Fruit fly (Drosophila melanogaster) whole organism, embryonic: Measurements from ENCODE around the gene CG17593.

Experiments
- Ada2b ChIP-seq: fragments of 200-800 bp; sonication (Bioruptor generic); IDR thresholded peaks from 2 replicates; pipeline ENCODE4 v1.3.6; 2022; ENCODE audit warnings: missing biosample characterization, missing genetic modification characterization
- B-H1 ChIP-seq: fragments of 200-800 bp; sonication (Bioruptor generic); IDR thresholded peaks from 3 replicates; pipeline ENCODE4 v1.3.6; 2022; ENCODE audit warnings: missing biosample characterization, missing genetic modification characterization
- B-H2 ChIP-seq: fragments of 200-800 bp; sonication (Bioruptor generic); optimal IDR thresholded peaks from 2 replicates; lab custom pipeline; 2018; ENCODE audit warnings: missing biosample characterization, mild to moderate bottlenecking, missing genetic modification characterization
- CG1024 ChIP-seq: fragments of 200-800 bp; sonication (Bioruptor generic); IDR thresholded peaks from 2 replicates; pipeline ENCODE4 v1.3.6; 2022; ENCODE audit warnings: missing biosample characterization, missing genetic modification characterization
- CG11560 ChIP-seq: fragments of 200-800 bp; sonication (Bioruptor generic); IDR thresholded peaks from 3 replicates; pipeline ENCODE4 v1.3.6; 2022; ENCODE audit warnings: missing biosample characterization, missing genetic modification characterization
- CG12071 ChIP-seq: fragments of 200-800 bp; sonication (Bioruptor generic); optimal IDR thresholded peaks from 3 replicates; lab custom pipeline; 2018; ENCODE audit warnings: missing biosample characterization, mild to moderate bottlenecking, missing genetic modification characterization
- CG12236 ChIP-seq: fragments of 200-800 bp; sonication (Bioruptor generic); optimal IDR thresholded peaks from 2 replicates; lab custom pipeline; 2016; ENCODE audit warnings: missing biosample characterization, missing genetic modification characterization
- CG12942 ChIP-seq: fragments of 200-800 bp; sonication (Bioruptor generic); optimal IDR thresholded peaks from 3 replicates; lab custom pipeline; 2016; ENCODE audit warnings: missing biosample characterization, missing genetic modification characterization
- CG13775 ChIP-seq: fragments of 200-800 bp; sonication (Bioruptor generic); optimal IDR thresholded peaks from 3 replicates; lab custom pipeline; 2017; ENCODE audit warnings: missing biosample characterization, mild to moderate bottlenecking, missing genetic modification characterization
- CG14860 ChIP-seq: fragments of 200-800 bp; sonication (Bioruptor generic); IDR thresholded peaks from 3 replicates; pipeline ENCODE4 v1.3.6; 2022; ENCODE audit warnings: missing biosample characterization, missing genetic modification characterization; ENCODE audit not compliant: partially characterized antibody
- CG17829 ChIP-seq: fragments of 200-800 bp; optimal IDR thresholded peaks from 2 replicates; lab custom pipeline; 2019; ENCODE audit warnings: missing biosample characterization, mild to moderate bottlenecking, missing genetic modification characterization, moderate library complexity
- CG30403 ChIP-seq: fragments of 200-800 bp; sonication (Bioruptor generic); optimal IDR thresholded peaks from 3 replicates; lab custom pipeline; 2016; ENCODE audit warnings: missing biosample characterization, missing genetic modification characterization
- CG34224 ChIP-seq: fragments of 200-800 bp; sonication (Bioruptor generic); IDR thresholded peaks from 3 replicates; pipeline ENCODE4 v1.3.6; 2022; ENCODE audit warnings: missing biosample characterization, missing genetic modification characterization; ENCODE audit not compliant: partially characterized antibody
- CG34376 ChIP-seq: fragments of 200-800 bp; sonication (Bioruptor generic); optimal IDR thresholded peaks from 2 replicates; lab custom pipeline; 2018; ENCODE audit warnings: missing biosample characterization, mild to moderate bottlenecking, missing genetic modification characterization
- CG4820 ChIP-seq: fragments of 200-800 bp; sonication (Bioruptor generic); optimal IDR thresholded peaks from 3 replicates; lab custom pipeline; 2016; ENCODE audit warnings: missing biosample characterization, missing genetic modification characterization
- CG9727 ChIP-seq: fragments of 200-800 bp; sonication (Bioruptor generic); optimal IDR thresholded peaks from 3 replicates; lab custom pipeline; 2017; ENCODE audit warnings: missing biosample characterization, mild to moderate bottlenecking, missing genetic modification characterization
- CG9817 ChIP-seq: fragments of 200-800 bp; sonication (Bioruptor generic); optimal IDR thresholded peaks from 2 replicates; lab custom pipeline; 2018; ENCODE audit warnings: missing biosample characterization, mild to moderate bottlenecking, missing genetic modification characterization, moderate library complexity
- Camta ChIP-seq: fragments of 200-800 bp; sonication (Bioruptor generic); optimal IDR thresholded peaks from 2 replicates; lab custom pipeline; 2016; ENCODE audit warnings: missing biosample characterization, missing genetic modification characterization
- Chrac-16 ChIP-seq: fragments of 200-800 bp; sonication (Bioruptor generic); optimal IDR thresholded peaks from 3 replicates; lab custom pipeline; 2016; ENCODE audit warnings: missing biosample characterization, missing genetic modification characterization
- Dp ChIP-seq: fragments of 200-800 bp; sonication (Bioruptor generic); optimal IDR thresholded peaks from 2 replicates; lab custom pipeline; 2018; ENCODE audit warnings: missing biosample characterization, mild to moderate bottlenecking, missing genetic modification characterization, moderate library complexity
- Elba2 ChIP-seq: fragments of 200-800 bp; sonication (Bioruptor generic); optimal IDR thresholded peaks from 3 replicates; lab custom pipeline; 2016; ENCODE audit warnings: missing biosample characterization, missing genetic modification characterization
- Ets97D ChIP-seq: fragments of 200-800 bp; sonication (Bioruptor generic); optimal IDR thresholded peaks from 3 replicates; lab custom pipeline; 2016; ENCODE audit warnings: missing biosample characterization, missing genetic modification characterization
- Fer3 ChIP-seq: fragments of 200-800 bp; sonication (Bioruptor generic); optimal IDR thresholded peaks from 2 replicates; lab custom pipeline; 2018; ENCODE audit warnings: missing biosample characterization, mild to moderate bottlenecking, missing genetic modification characterization, moderate library complexity
- H2.0 ChIP-seq: fragments of 200-800 bp; sonication (Bioruptor generic); IDR thresholded peaks from 2 replicates; pipeline ENCODE4 v1.3.6; 2022; ENCODE audit warnings: missing biosample characterization, missing genetic modification characterization
- Lim3 ChIP-seq: fragments of 200-800 bp; sonication (Bioruptor generic); IDR thresholded peaks from 2 replicates; pipeline ENCODE4 v1.3.6; 2022; ENCODE audit warnings: missing biosample characterization, missing genetic modification characterization
- MBD-R2 ChIP-seq: fragments of 200-800 bp; sonication (Bioruptor generic); IDR thresholded peaks from 2 replicates; pipeline ENCODE4 v1.3.6; 2022; ENCODE audit warnings: missing biosample characterization, missing genetic modification characterization
- Max ChIP-seq: fragments of 200-800 bp; sonication (Bioruptor generic); optimal IDR thresholded peaks from 2 replicates; lab custom pipeline; 2016; ENCODE audit warnings: missing biosample characterization, mild to moderate bottlenecking, missing genetic modification characterization
- Six4 ChIP-seq: fragments of 200-800 bp; sonication (Bioruptor generic); optimal IDR thresholded peaks from 2 replicates; lab custom pipeline; 2016; ENCODE audit warnings: missing biosample characterization, missing genetic modification characterization
- TFAM ChIP-seq: fragments of 200-800 bp; sonication (Bioruptor generic); optimal IDR thresholded peaks from 2 replicates; lab custom pipeline; 2017; ENCODE audit warnings: missing biosample characterization, missing genetic modification characterization, inconsistent platforms
- al ChIP-seq: fragments of 200-800 bp; sonication (Bioruptor generic); IDR thresholded peaks from 2 replicates; pipeline ENCODE4 v1.3.6; 2022; ENCODE audit warnings: missing biosample characterization, missing genetic modification characterization
- crc ChIP-seq: fragments of 200-800 bp; sonication (Bioruptor generic); optimal IDR thresholded peaks from 2 replicates; lab custom pipeline; 2016; ENCODE audit warnings: missing biosample characterization, missing genetic modification characterization
- cwo ChIP-seq: fragments of 200-800 bp; sonication (Bioruptor generic); optimal IDR thresholded peaks from 3 replicates; lab custom pipeline; 2017; ENCODE audit warnings: missing biosample characterization, missing genetic modification characterization, mild to moderate bottlenecking, moderate library complexity, missing genetic modification reagents
- dati ChIP-seq: fragments of 200-800 bp; sonication (Bioruptor generic); IDR thresholded peaks from 2 replicates; pipeline ENCODE4 v1.3.6; 2022; ENCODE audit warnings: missing biosample characterization, missing genetic modification characterization
- disco-r ChIP-seq: fragments of 200-800 bp; sonication (Bioruptor generic); optimal IDR thresholded peaks from 2 replicates; lab custom pipeline; 2016; ENCODE audit warnings: missing biosample characterization, missing genetic modification characterization
- fu2 ChIP-seq: fragments of 200-800 bp; sonication (Bioruptor generic); optimal IDR thresholded peaks from 2 replicates; lab custom pipeline; 2016; ENCODE audit warnings: missing biosample characterization, missing genetic modification characterization
- grau ChIP-seq: fragments of 200-800 bp; optimal IDR thresholded peaks from 3 replicates; lab custom pipeline; 2019; ENCODE audit warnings: missing biosample characterization, mild to moderate bottlenecking, missing genetic modification characterization, moderate library complexity
- hkb ChIP-seq, 2 experiments: fragments of 200-800 bp in 1 of 2; fragments of >200 bp in 1 of 2; sonication (Bioruptor generic) in 1 of 2; IDR thresholded peaks in 1 of 2; optimal IDR thresholded peaks in 1 of 2; 2 replicates each; pipeline versions ENCODE4 v1.3.6 to Lab custom; 2017 to 2022; ENCODE audit warnings: missing biosample characterization in 1 of 2, missing genetic modification characterization in 1 of 2
- kah ChIP-seq: fragments of 200-800 bp; sonication (Bioruptor generic); optimal IDR thresholded peaks from 2 replicates; lab custom pipeline; 2018; ENCODE audit warnings: missing biosample characterization, mild to moderate bottlenecking, missing genetic modification characterization
- ken ChIP-seq: fragments of 200-800 bp; sonication (Bioruptor generic); IDR thresholded peaks from 3 replicates; pipeline ENCODE4 v1.3.6; 2022; ENCODE audit warnings: missing biosample characterization, missing genetic modification characterization
- knrl ChIP-seq: fragments of 200-800 bp; sonication (Bioruptor generic); IDR thresholded peaks from 3 replicates; pipeline ENCODE4 v1.3.6; 2022; ENCODE audit warnings: missing biosample characterization, missing genetic modification characterization; ENCODE audit not compliant: partially characterized antibody
- prd ChIP-seq, 3 experiments: fragments of >200 bp in 2 of 3; fragments of 200-800 bp in 1 of 3; sonication (Bioruptor generic) in 1 of 3; optimal IDR thresholded peaks in 2 of 3; IDR thresholded peaks in 1 of 3; 2 replicates in 2 of 3; 3 replicates in 1 of 3; pipeline versions ENCODE4 v1.3.6 to Lab custom; 2017 to 2022; ENCODE audit warnings: missing biosample characterization in 1 of 3, missing genetic modification characterization in 1 of 3
- repo ChIP-seq: fragments of 200-800 bp; sonication (Bioruptor generic); optimal IDR thresholded peaks from 2 replicates; lab custom pipeline; 2016; ENCODE audit warnings: missing biosample characterization, missing genetic modification characterization
- sna ChIP-seq: fragments of 200-800 bp; sonication (Bioruptor generic); IDR thresholded peaks from 2 replicates; pipeline ENCODE4 v1.3.6; 2022; ENCODE audit warnings: missing biosample characterization, missing genetic modification characterization; ENCODE audit not compliant: partially characterized antibody
- so ChIP-seq: fragments of 200-800 bp; sonication (Bioruptor generic); IDR thresholded peaks from 3 replicates; pipeline ENCODE4 v1.3.6; 2022; ENCODE audit warnings: missing biosample characterization, missing genetic modification characterization
- sob ChIP-seq: fragments of 200-800 bp; sonication (Bioruptor generic); IDR thresholded peaks from 2 replicates; pipeline ENCODE4 v1.3.6; 2022; ENCODE audit warnings: missing biosample characterization, missing genetic modification characterization
- stwl ChIP-seq: fragments of 200-800 bp; sonication (Bioruptor generic); optimal IDR thresholded peaks from 3 replicates; lab custom pipeline; 2018; ENCODE audit warnings: missing biosample characterization, mild to moderate bottlenecking, missing genetic modification characterization, moderate library complexity
- trh ChIP-seq: fragments of 200-800 bp; sonication (Bioruptor generic); optimal IDR thresholded peaks from 2 replicates; lab custom pipeline; 2016; ENCODE audit warnings: missing biosample characterization, missing genetic modification characterization
- wor ChIP-seq: fragments of 200-800 bp; sonication (Bioruptor generic); IDR thresholded peaks from 2 replicates; pipeline ENCODE4 v1.3.6; 2022; ENCODE audit warnings: missing biosample characterization, missing genetic modification characterization

Gene CG17593

DNA sequence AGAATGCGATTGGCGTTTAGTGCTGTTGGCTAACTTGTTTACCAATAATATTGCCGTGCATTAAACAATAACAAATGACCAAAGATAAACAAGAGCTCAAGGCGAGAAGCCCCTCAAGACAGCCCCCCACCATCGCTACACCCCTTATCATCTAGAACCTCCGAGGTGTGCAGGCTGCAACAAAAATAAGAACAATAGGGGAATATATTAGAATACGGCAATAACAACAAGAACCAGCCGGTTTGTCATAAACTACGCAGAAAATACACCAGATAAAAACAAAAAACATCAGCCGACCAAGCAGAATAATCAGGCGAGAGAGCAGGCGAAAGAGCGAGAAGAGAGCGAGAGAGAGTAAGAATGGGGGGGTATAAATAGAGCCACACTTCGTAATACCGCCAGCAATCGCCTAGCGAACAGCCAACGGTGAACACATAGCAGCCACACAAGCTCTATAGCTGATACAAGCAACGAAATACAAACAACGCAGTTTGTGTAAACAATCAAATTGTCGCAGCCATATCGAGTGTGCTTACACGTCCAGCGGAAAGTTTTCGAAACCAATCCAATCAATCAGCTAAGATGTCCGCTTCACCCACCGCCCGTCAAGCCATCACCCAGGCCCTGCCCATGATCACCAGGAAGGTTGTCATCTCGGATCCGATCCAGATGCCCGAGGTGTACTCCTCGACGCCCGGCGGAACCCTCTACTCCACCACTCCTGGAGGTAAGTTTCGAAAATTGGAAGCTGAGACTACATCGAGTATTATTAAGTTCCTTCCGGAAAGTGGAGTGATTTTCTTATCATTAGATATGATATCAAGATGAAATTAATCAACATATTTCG lies 36.4 kb upstream of the CG17593 start, which contains the start of gene Thor (continued):
- TF ChIP-seq al (GFP tag; lab: Robert Waterston, UW) (peak; percentile 8; the same call in 1 of the 2 replicates), CG12236 (GFP tag; lab: Kevin White, UChicago) (peak; percentile 46), CG34224 (GFP tag; lab: Robert Waterston, UW) (peak; percentile 61; the same call in 2 of the 3 replicates), hkb (optimal IDR thresholded peaks at IDR 0.05; lab: Kevin White, UChicago) (no peak), hkb (GFP tag; IDR thresholded peaks at IDR 0.05; lab: Robert Waterston, UW) (peak; percentile 71), kah (GFP tag; lab: Kevin White, UChicago) (peak; percentile 26), Elba2 (no peak), grau (peak; percentile 52), Six4 (GFP tag; lab: Kevin White, UChicago) (peak; percentile 3), crc (GFP tag; lab: Kevin White, UChicago) (peak; percentile 58), Fer3 (tag; lab: Kevin White, UChicago) (peak; percentile 74), wor (GFP tag; lab: Robert Waterston, UW) (no peak), prd (optimal IDR thresholded peaks at IDR 0.05; lab: Kevin White, UChicago) (no peak), prd (GFP tag; IDR thresholded peaks at IDR 0.05; lab: Robert Waterston, UW) (peak; percentile 34; the same call in 2 of the 3 replicates), Ets97D (GFP tag; lab: Kevin White, UChicago) (no peak), Lim3 (GFP tag; lab: Robert Waterston, UW) (no peak), CG12071 (GFP tag; lab: Kevin White, UChicago) (peak; percentile 73), CG9727 (GFP tag; lab: Kevin White, UChicago) (peak; percentile 79), Camta (GFP tag; lab: Kevin White, UChicago) (peak; percentile 66), CG17829 (tag; lab: Kevin White, UChicago) (peak; percentile 61), sna (GFP tag; lab: Robert Waterston, UW) (peak; percentile 48; the same call in 1 of the 2 replicates), CG12942 (GFP tag; lab: Kevin White, UChicago) (no peak), CG9817 (tag; lab: Kevin White, UChicago) (peak; percentile 26), Max (peak; percentile 49), B-H2 (GFP tag; lab: Kevin White, UChicago) (peak; percentile 82), TFAM (GFP tag; lab: Kevin White, UChicago) (no peak), cwo (GFP tag; lab: Kevin White, UChicago) (peak; percentile 85), CG14860 (no peak), CG11560 (tag; lab: Robert Waterston, UW) (no peak), Ada2b (GFP tag; lab: Robert Waterston, UW) (peak; percentile 44), fu2 (peak; percentile 29), dati (peak; percentile 69), CG34376 (GFP tag; lab: Kevin White, UChicago) (peak; percentile 93), CG30403 (GFP tag; lab: Kevin White, UChicago) (peak; percentile 26), CG13775 (GFP tag; lab: Kevin White, UChicago) (peak; percentile 46), Chrac-16 (GFP tag; lab: Kevin White, UChicago) (peak; percentile 16), sob (GFP tag; lab: Robert Waterston, UW) (peak; percentile 76), H2.0 (GFP tag; lab: Robert Waterston, UW) (peak; percentile 66), stwl (tag; lab: Kevin White, UChicago) (no peak), so (GFP tag; lab: Robert Waterston, UW) (peak; percentile 78; the same call in 2 of the 3 replicates), ken (GFP tag; lab: Robert Waterston, UW) (peak; percentile 75; the same call in 2 of the 3 replicates), trh (GFP tag; lab: Kevin White, UChicago) (peak; percentile 17), Dp (no peak), knrl (GFP tag; lab: Robert Waterston, UW) (peak; percentile 26; the same call in 1 of the 3 replicates), CG1024 (peak; percentile 76), CG4820 (peak; percentile 13), disco-r (GFP tag; lab: Kevin White, UChicago) (peak; percentile 58), B-H1 (GFP tag; lab: Robert Waterston, UW) (peak; percentile 38; the same call in 1 of the 3 replicates), repo (GFP tag; lab: Kevin White, UChicago) (peak; percentile 81), MBD-R2 (GFP tag; lab: Robert Waterston, UW) (peak; percentile 21; the same call in 1 of the 2 replicates)
